Worm (Caenorhabditis elegans) whole organism, midembryonic: ENCODE results near the gene F47B8.1.

Source experiments
- T22C8.4 ChIP-seq: fragments of 200-800 bp; sonication (Bioruptor generic); IDR thresholded peaks from 2 replicates; pipeline ENCODE4 v1.3.6; 2022; ENCODE audit warnings: missing genetic modification characterization, missing compliant biosample characterization
- cog-1 ChIP-seq: sonication (generic microtip); optimal IDR thresholded peaks from 2 replicates; lab custom pipeline; 2016; ENCODE audit warnings: missing genetic modification characterization, missing compliant biosample characterization
- ref-1 ChIP-seq: fragments of 200-800 bp; sonication (Bioruptor generic); conservative IDR thresholded peaks from 2 replicates; pipeline ENCODE4 v1.3.6; 2022; ENCODE audit warnings: missing genetic modification reagents, missing genetic modification characterization, missing compliant biosample characterization
- ztf-23 ChIP-seq: fragments of 200-800 bp; sonication (Bioruptor generic); IDR thresholded peaks from 2 replicates; pipeline ENCODE4 v1.3.6; 2022; ENCODE audit warnings: missing genetic modification reagents, missing genetic modification characterization, missing compliant biosample characterization

DNA sequence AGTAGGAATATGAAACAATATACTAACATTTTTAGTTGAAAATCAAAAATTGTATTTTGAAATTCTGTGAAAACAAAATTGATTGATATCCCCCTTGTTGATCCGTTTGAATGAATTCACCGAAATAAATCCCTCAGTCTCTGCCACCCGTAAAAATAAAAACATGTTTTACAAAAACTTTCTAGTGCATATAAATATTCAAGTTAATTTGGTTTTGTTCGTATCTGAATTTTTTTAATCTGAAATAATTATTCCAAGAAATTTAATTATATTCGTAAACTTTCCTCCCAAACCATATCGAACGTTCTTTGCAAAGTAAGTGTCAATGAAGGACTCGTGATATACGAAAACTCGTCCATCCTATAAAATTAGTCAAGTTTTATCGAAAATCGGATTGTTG lies 41.1 kb downstream of the F47B8.1 start, which contains the start of gene F40G12.6:
- TF ChIP-seq ztf-23 (GFP tag; lab: Robert Waterston, UW) (no peak), ref-1 (no peak), cog-1 (tag; lab: Kevin White, UChicago) (no peak), T22C8.4 (GFP tag; lab: Robert Waterston, UW) (no peak)
